Worm (Caenorhabditis elegans) whole organism, L4 larva: ENCODE data around the gene tmem-135.

Source experiments
- D1046.2 ChIP-seq: fragments of 200-800 bp; sonication (Bioruptor generic); IDR thresholded peaks from 2 replicates; pipeline ENCODE4 v1.3.6; 2022; ENCODE audit warnings: missing genetic modification characterization, missing compliant biosample characterization
- F10B5.3 ChIP-seq: sonication (generic microtip); optimal IDR thresholded peaks from 2 replicates; lab custom pipeline; 2016; ENCODE audit warnings: mild to moderate bottlenecking, missing genetic modification characterization, missing compliant biosample characterization
- F26F4.8 ChIP-seq: fragments of 200-800 bp; sonication (Bioruptor generic); conservative IDR thresholded peaks from 2 replicates; pipeline ENCODE4 v1.3.6; 2022; ENCODE audit warnings: missing genetic modification characterization, missing compliant biosample characterization
- F37D6.2 ChIP-seq: sonication (generic microtip); optimal IDR thresholded peaks from 2 replicates; lab custom pipeline; 2016; ENCODE audit warnings: mild to moderate bottlenecking, missing genetic modification characterization, missing compliant biosample characterization
- F44E2.7 ChIP-seq: fragments of 200-800 bp; sonication (Bioruptor generic); IDR thresholded peaks from 2 replicates; pipeline ENCODE4 v2.1.2; 2022; ENCODE audit warnings: missing genetic modification characterization, missing compliant biosample characterization
- T26A8.4 ChIP-seq: fragments of 200-800 bp; sonication (Bioruptor generic); IDR thresholded peaks from 2 replicates; pipeline ENCODE4 v1.3.6; 2022; ENCODE audit warnings: missing genetic modification characterization, missing compliant biosample characterization
- Y105C5A.15 ChIP-seq: fragments of 200-800 bp; sonication (Bioruptor generic); IDR thresholded peaks from 2 replicates; pipeline ENCODE4 v1.3.6; 2022; ENCODE audit warnings: missing genetic modification characterization, missing compliant biosample characterization
- Y48G9A.11 ChIP-seq: fragments of 200-800 bp; sonication (Bioruptor generic); IDR thresholded peaks from 2 replicates; pipeline ENCODE4 v1.3.6; 2022; ENCODE audit warnings: missing genetic modification reagents, missing genetic modification characterization, missing compliant biosample characterization
- aly-2 ChIP-seq: sonication (generic microtip); optimal IDR thresholded peaks from 2 replicates; lab custom pipeline; 2018; ENCODE audit warnings: missing biosample characterization, missing genetic modification characterization
- ama-1 ChIP-seq: fragments of 150-350 bp; optimal IDR thresholded peaks from 2 replicates; lab custom pipeline; 2014; ENCODE audit warnings: inconsistent platforms, mixed read lengths
- ceh-28 ChIP-seq: fragments of 150-350 bp; optimal IDR thresholded peaks from 2 replicates; lab custom pipeline; 2014; ENCODE audit warnings: missing biosample characterization, missing genetic modification reagents, missing genetic modification characterization
- ceh-44 ChIP-seq: fragments of 200-800 bp; sonication (Bioruptor generic); IDR thresholded peaks from 2 replicates; pipeline ENCODE4 v1.3.6; 2022; ENCODE audit warnings: missing genetic modification reagents, missing genetic modification characterization, missing compliant biosample characterization
- ceh-62 ChIP-seq: sonication (generic microtip); optimal IDR thresholded peaks from 2 replicates; lab custom pipeline; 2017; ENCODE audit warnings: missing biosample characterization, missing genetic modification characterization
- daf-12 ChIP-seq: fragments of 150-350 bp; optimal IDR thresholded peaks from 2 replicates; lab custom pipeline; 2014; ENCODE audit warnings: missing biosample characterization, missing genetic modification reagents, missing genetic modification characterization
- daf-8 ChIP-seq: fragments of 200-800 bp; sonication (Bioruptor generic); IDR thresholded peaks from 2 replicates; pipeline ENCODE4 v1.3.6; 2022; ENCODE audit warnings: missing genetic modification characterization, missing compliant biosample characterization
- dmd-6 ChIP-seq: fragments of 200-800 bp; sonication (Bioruptor generic); IDR thresholded peaks from 2 replicates; pipeline ENCODE4 v1.3.6; 2022; ENCODE audit warnings: missing genetic modification reagents, missing genetic modification characterization, missing compliant biosample characterization
- dmd-9 ChIP-seq: fragments of 200-800 bp; sonication (Bioruptor generic); IDR thresholded peaks from 2 replicates; pipeline ENCODE4 v1.3.6; 2022; ENCODE audit warnings: missing genetic modification reagents, missing genetic modification characterization, missing compliant biosample characterization
- dve-1 ChIP-seq: sonication (generic microtip); optimal IDR thresholded peaks from 2 replicates; lab custom pipeline; 2017; ENCODE audit warnings: antibody characterized with exemption, mild to moderate bottlenecking, missing genetic modification characterization, missing compliant biosample characterization; ENCODE audit not compliant: insufficient read depth
- egl-43 ChIP-seq: fragments of 200-800 bp; sonication (Bioruptor generic); IDR thresholded peaks from 2 replicates; pipeline ENCODE4 v1.3.6; 2022; ENCODE audit warnings: missing genetic modification reagents, missing genetic modification characterization, missing compliant biosample characterization
- fkh-10 ChIP-seq: fragments of 150-350 bp; optimal IDR thresholded peaks from 2 replicates; lab custom pipeline; 2014; ENCODE audit warnings: missing biosample characterization, missing genetic modification reagents, missing genetic modification characterization
- hif-1 ChIP-seq, 2 experiments: sonication (generic microtip); optimal IDR thresholded peaks; 2 replicates each; lab custom pipeline; 2016 to 2017; ENCODE audit warnings: missing compliant biosample characterization in 2 of 2, missing genetic modification characterization in 2 of 2, missing genetic modification reagents in 2 of 2, missing genotype in 2 of 2, mild to moderate bottlenecking in 1 of 2
- hlh-30 ChIP-seq: sonication (generic microtip); optimal IDR thresholded peaks from 2 replicates; lab custom pipeline; 2017; ENCODE audit warnings: antibody characterized with exemption, mild to moderate bottlenecking, missing genetic modification characterization, missing compliant biosample characterization; ENCODE audit not compliant: insufficient read depth
- lim-7 ChIP-seq: fragments of 200-800 bp; sonication (Bioruptor generic); IDR thresholded peaks from 2 replicates; pipeline ENCODE4 v1.3.6; 2022; ENCODE audit warnings: missing genetic modification characterization, missing compliant biosample characterization
- lin-1 ChIP-seq: fragments of 200-800 bp; sonication (Bioruptor generic); IDR thresholded peaks from 2 replicates; pipeline ENCODE4 v1.3.6; 2022; ENCODE audit warnings: missing genetic modification reagents, missing genetic modification characterization, missing compliant biosample characterization
- madf-9 ChIP-seq: fragments of 200-800 bp; sonication (Bioruptor generic); conservative IDR thresholded peaks from 2 replicates; pipeline ENCODE4 v1.3.6; 2022; ENCODE audit warnings: missing genetic modification reagents, missing genetic modification characterization, missing compliant biosample characterization
- mdl-1 ChIP-seq, 2 experiments: fragments of 150-350 bp in 1 of 2; sonication (generic microtip) in 1 of 2; optimal IDR thresholded peaks; 2 replicates each; lab custom pipeline; 2014 to 2017; ENCODE audit warnings: missing biosample characterization in 2 of 2, missing genetic modification characterization in 2 of 2
- mdt-29 ChIP-seq: fragments of 200-800 bp; sonication (Bioruptor generic); IDR thresholded peaks from 2 replicates; pipeline ENCODE4 v1.3.6; 2022; ENCODE audit warnings: missing genetic modification reagents, missing genetic modification characterization, missing compliant biosample characterization
- mxl-2 ChIP-seq: fragments of 200-800 bp; sonication (Bioruptor generic); conservative IDR thresholded peaks from 2 replicates; pipeline ENCODE4 v1.3.6; 2022; ENCODE audit warnings: missing genetic modification reagents, missing genetic modification characterization, missing compliant biosample characterization
- nhr-10 ChIP-seq: fragments of 150-350 bp; optimal IDR thresholded peaks from 2 replicates; lab custom pipeline; 2014; ENCODE audit warnings: missing biosample characterization, missing genetic modification characterization
- nhr-102 ChIP-seq: sonication (generic microtip); optimal IDR thresholded peaks from 2 replicates; lab custom pipeline; 2016; ENCODE audit warnings: mild to moderate bottlenecking, missing genetic modification characterization, moderate library complexity, missing compliant biosample characterization
- nhr-11 ChIP-seq: fragments of 150-350 bp; optimal IDR thresholded peaks from 2 replicates; lab custom pipeline; 2014; ENCODE audit warnings: missing biosample characterization, missing genetic modification characterization
- nhr-25 ChIP-seq: sonication (generic microtip); optimal IDR thresholded peaks from 2 replicates; lab custom pipeline; 2017; ENCODE audit warnings: missing genetic modification characterization, mild to moderate bottlenecking, missing compliant biosample characterization, antibody characterized with exemption, moderate library complexity, borderline replicate concordance; ENCODE audit not compliant: insufficient read depth
- nhr-41 ChIP-seq: fragments of 200-800 bp; sonication (Bioruptor generic); IDR thresholded peaks from 2 replicates; pipeline ENCODE4 v1.3.6; 2022; ENCODE audit warnings: missing genetic modification reagents, missing genetic modification characterization, missing compliant biosample characterization
- nhr-76 ChIP-seq: fragments of 150-350 bp; optimal IDR thresholded peaks from 2 replicates; lab custom pipeline; 2014; ENCODE audit warnings: missing biosample characterization, missing genetic modification characterization
- pqm-1 ChIP-seq: sonication (generic microtip); optimal IDR thresholded peaks from 2 replicates; lab custom pipeline; 2017; ENCODE audit warnings: missing biosample characterization, missing genetic modification characterization
- sdz-12 ChIP-seq: fragments of 200-800 bp; sonication (Bioruptor generic); optimal IDR thresholded peaks from 2 replicates; lab custom pipeline; 2018; ENCODE audit warnings: mild to moderate bottlenecking, missing genetic modification characterization, missing compliant biosample characterization
- set-16 ChIP-seq: fragments of 200-800 bp; sonication (Bioruptor generic); IDR thresholded peaks from 2 replicates; pipeline ENCODE4 v1.3.6; 2022; ENCODE audit warnings: missing genetic modification reagents, missing genetic modification characterization, missing compliant biosample characterization
- skn-1 ChIP-seq: fragments of 150-350 bp; optimal IDR thresholded peaks from 2 replicates; lab custom pipeline; 2014; ENCODE audit warnings: missing biosample characterization, missing genetic modification characterization
- snpc-1.2 ChIP-seq: fragments of 200-800 bp; sonication (Bioruptor generic); IDR thresholded peaks from 2 replicates; pipeline ENCODE4 v1.3.6; 2022; ENCODE audit warnings: missing genetic modification reagents, missing genetic modification characterization, missing compliant biosample characterization
- snpc-4 ChIP-seq: fragments of 150-350 bp; optimal IDR thresholded peaks from 2 replicates; lab custom pipeline; 2014; ENCODE audit warnings: missing biosample characterization, missing genetic modification characterization
- spr-3 ChIP-seq: fragments of 200-800 bp; sonication (Bioruptor generic); optimal IDR thresholded peaks from 2 replicates; lab custom pipeline; 2018; ENCODE audit warnings: mild to moderate bottlenecking, missing genetic modification characterization, missing compliant biosample characterization
- tag-97 ChIP-seq: fragments of 200-800 bp; sonication (Bioruptor generic); IDR thresholded peaks from 2 replicates; pipeline ENCODE4 v1.3.6; 2022; ENCODE audit warnings: missing genetic modification characterization, missing compliant biosample characterization
- tra-1 ChIP-seq: fragments of 200-800 bp; sonication (Bioruptor generic); IDR thresholded peaks from 2 replicates; pipeline ENCODE4 v1.3.6; 2022; ENCODE audit warnings: missing genetic modification reagents, missing genetic modification characterization, missing compliant biosample characterization
- vab-7 ChIP-seq: fragments of 200-800 bp; sonication (Bioruptor generic); IDR thresholded peaks from 2 replicates; pipeline ENCODE4 v1.3.6; 2022; ENCODE audit warnings: missing genetic modification reagents, missing genetic modification characterization, missing compliant biosample characterization
- zag-1 ChIP-seq: fragments of 150-350 bp; optimal IDR thresholded peaks from 2 replicates; lab custom pipeline; 2014; ENCODE audit warnings: missing biosample characterization, missing genetic modification characterization
- zfp-3 ChIP-seq: fragments of 200-800 bp; sonication (Bioruptor generic); conservative IDR thresholded peaks from 2 replicates; pipeline ENCODE4 v1.3.6; 2022; ENCODE audit warnings: missing genetic modification reagents, missing genetic modification characterization, missing compliant biosample characterization
- zip-11 ChIP-seq: fragments of 200-800 bp; sonication (Bioruptor generic); IDR thresholded peaks from 2 replicates; pipeline ENCODE4 v1.3.6; 2022; ENCODE audit warnings: missing genetic modification characterization, missing compliant biosample characterization
- ztf-11 ChIP-seq: fragments of 150-350 bp; optimal IDR thresholded peaks from 2 replicates; lab custom pipeline; 2014; ENCODE audit warnings: missing biosample characterization, missing genetic modification characterization
- ztf-7 ChIP-seq: fragments of 150-350 bp; optimal IDR thresholded peaks from 2 replicates; lab custom pipeline; 2014; ENCODE audit warnings: missing biosample characterization, missing genetic modification characterization

Gene tmem-135

ce11 chrX:4706755-4707226 lies 33.3 kb downstream of the tmem-135 start, which contains the start of gene dhhc-10 (continued):
- TF ChIP-seq mdl-1 (tag; optimal IDR thresholded peaks at IDR 0.05; lab: Kevin White, UChicago) (peak in 1 of 2 experiments; percentile 1), ceh-44 (GFP tag; lab: Robert Waterston, UW) (no peak), sdz-12 (GFP tag; lab: Kevin White, UChicago) (no peak), madf-9 (GFP tag; lab: Robert Waterston, UW) (0 out of 2 replicates have a peak, but pooled peaks have one; percentile 12), lin-1 (GFP tag; lab: Robert Waterston, UW) (no peak), ceh-28 (tag; lab: Kevin White, UChicago) (no peak), mdt-29 (GFP tag; lab: Robert Waterston, UW) (no peak), nhr-41 (no peak), tra-1 (GFP tag; lab: Robert Waterston, UW) (0 out of 2 replicates have a peak, but pooled peaks have one; percentile 7), dmd-9 (GFP tag; lab: Robert Waterston, UW) (no peak), mxl-2 (GFP tag; lab: Robert Waterston, UW) (no peak), snpc-1.2 (GFP tag; lab: Robert Waterston, UW) (no peak), set-16 (no peak), ztf-7 (tag; lab: Kevin White, UChicago) (no peak), fkh-10 (GFP tag; lab: Kevin White, UChicago) (no peak), aly-2 (tag; lab: Kevin White, UChicago) (no peak), T26A8.4 (peak; percentile 30; the same call in 1 of the 2 replicates), zip-11 (GFP tag; lab: Robert Waterston, UW) (no peak), F10B5.3 (tag; lab: Kevin White, UChicago) (no peak), daf-12 (no peak), D1046.2 (GFP tag; lab: Robert Waterston, UW) (no peak), ztf-11 (no peak), dmd-6 (GFP tag; lab: Robert Waterston, UW) (peak; percentile 83), lim-7 (no peak), daf-8 (GFP tag; lab: Robert Waterston, UW) (no peak), Y48G9A.11 (GFP tag; lab: Robert Waterston, UW) (no peak), zag-1 (tag; lab: Kevin White, UChicago) (no peak), nhr-10 (tag; lab: Kevin White, UChicago) (no peak), egl-43 (GFP tag; lab: Robert Waterston, UW) (peak; percentile 62; the same call in 1 of the 2 replicates), nhr-11 (tag; lab: Kevin White, UChicago) (no peak), nhr-76 (no peak), tag-97 (GFP tag; lab: Robert Waterston, UW) (no peak), zfp-3 (GFP tag; lab: Robert Waterston, UW) (no peak), skn-1 (tag; lab: Kevin White, UChicago) (no peak), pqm-1 (tag; lab: Kevin White, UChicago) (peak; percentile 84)

DNA sequence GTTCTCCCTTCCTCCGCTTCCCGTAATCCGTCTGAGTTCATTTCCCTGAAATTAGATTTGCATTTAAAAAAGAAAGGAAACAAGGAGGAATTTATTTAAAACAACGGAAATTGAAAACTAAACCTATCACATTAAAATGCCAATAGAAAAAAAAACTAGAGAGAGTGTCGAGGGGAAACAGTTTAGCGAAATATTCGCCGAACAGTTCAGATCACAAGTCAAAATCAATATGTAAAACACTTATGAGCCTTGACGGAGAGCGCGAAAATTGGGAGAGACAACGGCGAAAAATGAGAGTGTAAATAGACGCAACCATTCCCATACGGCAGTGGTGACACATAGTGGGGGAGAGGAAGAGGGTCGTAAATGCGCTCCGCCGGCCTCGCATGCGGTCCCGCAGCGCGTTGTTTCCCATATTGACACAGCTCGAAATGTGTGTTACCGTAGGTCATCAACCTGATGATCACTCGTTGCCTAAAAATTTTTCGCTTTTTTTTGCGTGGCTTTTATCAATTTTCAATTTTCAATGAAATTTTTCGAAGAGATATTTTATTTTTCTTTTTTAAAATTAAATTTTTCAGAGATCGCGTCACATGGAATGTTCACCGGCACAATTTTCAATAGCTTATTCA lies 38.3 kb downstream of the tmem-135 start, which contains the start of the genes dnj-14 and glit-1:
Gene dnj-14 (minus strand): TSS at position 51 of the 632 bp plus-strand sequence.
Gene glit-1 (plus strand): TSS at position 582 of the 632 bp plus-strand sequence.
- peak; percentile 64 for TF ChIP-seq nhr-102 (tag; lab: Kevin White, UChicago)
- TF ChIP-seq F37D6.2 (tag; lab: Kevin White, UChicago), result peak; percentile 57
- TF ChIP-seq F44E2.7 (GFP tag; lab: Robert Waterston, UW), result no peak
- peak in 1 of 2 experiments; percentile 85 for TF ChIP-seq hif-1 (tag; optimal IDR thresholded peaks at IDR 0.05; lab: Kevin White, UChicago)
- no peak for TF ChIP-seq snpc-4
- peak; percentile 88 for TF ChIP-seq nhr-11 (tag; lab: Kevin White, UChicago)
- TF ChIP-seq Y48G9A.11 (GFP tag; lab: Robert Waterston, UW), result no peak
- TF ChIP-seq fkh-10 (GFP tag; lab: Kevin White, UChicago), result peak; percentile 54
- TF ChIP-seq hlh-30, result peak; percentile 96
- no peak for TF ChIP-seq zfp-3 (GFP tag; lab: Robert Waterston, UW)
- peak; percentile 80 for TF ChIP-seq nhr-25 (tag; lab: Kevin White, UChicago)
- TF ChIP-seq ztf-11, result no peak
- TF ChIP-seq dve-1 (tag; lab: Kevin White, UChicago), result peak; percentile 92
- TF ChIP-seq spr-3 (GFP tag; lab: Kevin White, UChicago), result no peak
- TF ChIP-seq Y105C5A.15 (GFP tag; lab: Robert Waterston, UW), result no peak
- TF ChIP-seq zip-11 (GFP tag; lab: Robert Waterston, UW), result no peak
- TF ChIP-seq skn-1 (tag; lab: Kevin White, UChicago), result no peak
- TF ChIP-seq set-16, result peak; percentile 57; the same call in 1 of the 2 replicates
- TF ChIP-seq F26F4.8, result no peak
- no peak for TF ChIP-seq ceh-62 (tag; lab: Kevin White, UChicago)
- TF ChIP-seq ceh-28 (tag; lab: Kevin White, UChicago), result peak; percentile 16
- peak; percentile 16 for TF ChIP-seq ama-1 (lab: Kevin White, UChicago)
- peak; percentile 57; the same call in 1 of the 2 replicates for TF ChIP-seq vab-7 (GFP tag; lab: Robert Waterston, UW)
